Fruit fly (Drosophila melanogaster) whole organism, prepupa: ENCODE measurements around the gene Scgalpha.

Experiments used
- CG10669 ChIP-seq: fragments of 200-800 bp; sonication (Bioruptor generic); optimal IDR thresholded peaks from 3 replicates; lab custom pipeline; 2018; ENCODE audit warnings: missing biosample characterization, mild to moderate bottlenecking, missing genetic modification characterization, moderate library complexity
- CG11294 ChIP-seq: fragments of 200-800 bp; sonication (Bioruptor generic); IDR thresholded peaks from 2 replicates; pipeline ENCODE4 v1.3.6; 2022; ENCODE audit warnings: missing biosample characterization, missing genetic modification characterization
- CG11762 ChIP-seq: fragments of 200-800 bp; sonication (Bioruptor generic); optimal IDR thresholded peaks from 3 replicates; lab custom pipeline; 2016; ENCODE audit warnings: missing biosample characterization, missing genetic modification characterization; ENCODE audit not compliant: insufficient read depth
- CG1621 ChIP-seq: fragments of 200-800 bp; sonication (Bioruptor generic); optimal IDR thresholded peaks from 3 replicates; lab custom pipeline; 2018; ENCODE audit warnings: missing biosample characterization, mild to moderate bottlenecking, missing genetic modification characterization
- CG16779 ChIP-seq: fragments of 200-800 bp; sonication (Bioruptor generic); optimal IDR thresholded peaks from 3 replicates; lab custom pipeline; 2017; ENCODE audit warnings: missing biosample characterization, mild to moderate bottlenecking, missing genetic modification characterization
- CG3032 ChIP-seq: fragments of 200-800 bp; optimal IDR thresholded peaks from 2 replicates; lab custom pipeline; 2019; ENCODE audit warnings: missing biosample characterization, mild to moderate bottlenecking, missing genetic modification characterization, moderate library complexity
- CG32006 ChIP-seq: fragments of 200-800 bp; sonication (Bioruptor generic); optimal IDR thresholded peaks from 3 replicates; lab custom pipeline; 2017; ENCODE audit warnings: missing biosample characterization, mild to moderate bottlenecking, missing genetic modification characterization
- CG34406 ChIP-seq: fragments of 200-800 bp; sonication (Bioruptor generic); optimal IDR thresholded peaks from 3 replicates; lab custom pipeline; 2016; ENCODE audit warnings: missing biosample characterization, missing genetic modification characterization
- CG6163 ChIP-seq: fragments of 200-800 bp; sonication (Bioruptor generic); IDR thresholded peaks from 3 replicates; pipeline ENCODE4 v1.3.6; 2022; ENCODE audit warnings: missing biosample characterization, missing genetic modification characterization
- CG6792 ChIP-seq: fragments of 200-800 bp; sonication (Bioruptor generic); optimal IDR thresholded peaks from 3 replicates; lab custom pipeline; 2016; ENCODE audit warnings: missing biosample characterization, missing genetic modification characterization
- CG6808 ChIP-seq: fragments of 200-800 bp; sonication (Bioruptor generic); optimal IDR thresholded peaks from 3 replicates; lab custom pipeline; 2017; ENCODE audit warnings: missing biosample characterization, missing genetic modification characterization, mild to moderate bottlenecking, moderate library complexity, missing genetic modification reagents
- CG6854 ChIP-seq: fragments of 200-800 bp; sonication (Bioruptor generic); optimal IDR thresholded peaks from 2 replicates; lab custom pipeline; 2017; ENCODE audit warnings: missing biosample characterization, mild to moderate bottlenecking, missing genetic modification characterization
- CG7368 ChIP-seq: fragments of 200-800 bp; sonication (Bioruptor generic); optimal IDR thresholded peaks from 3 replicates; lab custom pipeline; 2016; ENCODE audit warnings: missing biosample characterization, missing genetic modification characterization
- CG8119 ChIP-seq: fragments of 200-800 bp; sonication (Bioruptor generic); IDR thresholded peaks from 3 replicates; pipeline ENCODE4 v1.3.6; 2022; ENCODE audit warnings: missing biosample characterization, missing genetic modification characterization
- CG9139 ChIP-seq: fragments of 200-800 bp; sonication (Bioruptor generic); optimal IDR thresholded peaks from 3 replicates; lab custom pipeline; 2017; ENCODE audit warnings: missing biosample characterization, mild to moderate bottlenecking, missing genetic modification characterization
- Eip75B ChIP-seq: fragments of 200-800 bp; sonication (Bioruptor generic); optimal IDR thresholded peaks from 3 replicates; lab custom pipeline; 2016; ENCODE audit warnings: missing biosample characterization, missing genetic modification characterization
- Eip78C ChIP-seq: fragments of 200-800 bp; sonication (Bioruptor generic); peaks from one replicate; lab custom pipeline; 2016; ENCODE audit warnings: missing biosample characterization, missing genetic modification characterization
- Eip93F ChIP-seq: fragments of 200-800 bp; sonication (Bioruptor generic); optimal IDR thresholded peaks from 2 replicates; lab custom pipeline; 2016; ENCODE audit warnings: missing biosample characterization, mild to moderate bottlenecking, missing genetic modification characterization
- Ets21C ChIP-seq: fragments of 200-800 bp; sonication (Bioruptor generic); optimal IDR thresholded peaks from 3 replicates; lab custom pipeline; 2016; ENCODE audit warnings: missing biosample characterization, missing genetic modification characterization
- Ets96B ChIP-seq: fragments of 200-800 bp; optimal IDR thresholded peaks from 2 replicates; lab custom pipeline; 2019; ENCODE audit warnings: missing biosample characterization, mild to moderate bottlenecking, missing genetic modification characterization, moderate library complexity
- Hr38 ChIP-seq: sonication (Bioruptor generic); optimal IDR thresholded peaks from 2 replicates; lab custom pipeline; 2016; ENCODE audit warnings: missing biosample characterization, missing genetic modification characterization
- Lpt ChIP-seq: fragments of 200-800 bp; sonication (Bioruptor generic); optimal IDR thresholded peaks from 3 replicates; lab custom pipeline; 2016; ENCODE audit warnings: missing biosample characterization, missing genetic modification characterization
- Met ChIP-seq: fragments of 200-800 bp; sonication (Bioruptor generic); optimal IDR thresholded peaks from 3 replicates; lab custom pipeline; 2016; ENCODE audit warnings: missing biosample characterization, missing genetic modification characterization
- OdsH ChIP-seq: fragments of 200-800 bp; sonication (Bioruptor generic); optimal IDR thresholded peaks from 3 replicates; lab custom pipeline; 2016; ENCODE audit warnings: missing biosample characterization, missing genetic modification characterization
- acj6 ChIP-seq: fragments of 200-800 bp; sonication (Bioruptor generic); optimal IDR thresholded peaks from 3 replicates; lab custom pipeline; 2016; ENCODE audit warnings: missing biosample characterization, missing genetic modification characterization
- dac ChIP-seq: fragments of 200-800 bp; sonication (Bioruptor generic); optimal IDR thresholded peaks from 2 replicates; lab custom pipeline; 2017; ENCODE audit warnings: missing biosample characterization, mild to moderate bottlenecking, missing genetic modification characterization
- dsx ChIP-seq: fragments of 200-800 bp; optimal IDR thresholded peaks from 3 replicates; lab custom pipeline; 2019; ENCODE audit warnings: missing biosample characterization, mild to moderate bottlenecking, missing genetic modification characterization, moderate library complexity; ENCODE audit not compliant: poor library complexity, severe bottlenecking
- esn ChIP-seq: fragments of 200-800 bp; sonication (Bioruptor generic); optimal IDR thresholded peaks from 2 replicates; lab custom pipeline; 2016; ENCODE audit warnings: missing biosample characterization, mild to moderate bottlenecking, missing genetic modification characterization, moderate library complexity
- fd59A ChIP-seq: fragments of 200-800 bp; sonication (Bioruptor generic); optimal IDR thresholded peaks from 2 replicates; lab custom pipeline; 2017; ENCODE audit warnings: missing biosample characterization, mild to moderate bottlenecking, missing genetic modification characterization, missing genetic modification reagents
- fd85E ChIP-seq: fragments of 200-800 bp; sonication (Bioruptor generic); optimal IDR thresholded peaks from 3 replicates; lab custom pipeline; 2016; ENCODE audit warnings: missing biosample characterization, missing genetic modification characterization
- lz ChIP-seq: fragments of 200-800 bp; sonication (Bioruptor generic); optimal IDR thresholded peaks from 3 replicates; lab custom pipeline; 2016; ENCODE audit warnings: missing biosample characterization, missing genetic modification characterization
- pdm3 ChIP-seq: fragments of 200-800 bp; sonication (Bioruptor generic); optimal IDR thresholded peaks from 3 replicates; lab custom pipeline; 2016; ENCODE audit warnings: missing biosample characterization, missing genetic modification characterization
- spab ChIP-seq: fragments of 200-800 bp; sonication (Bioruptor generic); optimal IDR thresholded peaks from 2 replicates; lab custom pipeline; 2017; ENCODE audit warnings: missing biosample characterization, mild to moderate bottlenecking, missing genetic modification characterization, missing genetic modification reagents
- ss ChIP-seq, 2 experiments: fragments of 200-800 bp; sonication (Bioruptor generic); optimal IDR thresholded peaks; 2 replicates in 1 of 2; 3 replicates in 1 of 2; lab custom pipeline; 2017 to 2018; ENCODE audit warnings: mild to moderate bottlenecking in 2 of 2, missing biosample characterization in 2 of 2, missing genetic modification characterization in 2 of 2, moderate library complexity in 1 of 2
- svp ChIP-seq: fragments of 200-800 bp; sonication (Bioruptor generic); peaks from one replicate; lab custom pipeline; 2016; ENCODE audit warnings: missing biosample characterization, missing genetic modification characterization
- topi ChIP-seq: fragments of 200-800 bp; sonication (Bioruptor generic); optimal IDR thresholded peaks from 3 replicates; lab custom pipeline; 2016; ENCODE audit warnings: missing biosample characterization, missing genetic modification characterization

Scgalpha gene

DNA sequence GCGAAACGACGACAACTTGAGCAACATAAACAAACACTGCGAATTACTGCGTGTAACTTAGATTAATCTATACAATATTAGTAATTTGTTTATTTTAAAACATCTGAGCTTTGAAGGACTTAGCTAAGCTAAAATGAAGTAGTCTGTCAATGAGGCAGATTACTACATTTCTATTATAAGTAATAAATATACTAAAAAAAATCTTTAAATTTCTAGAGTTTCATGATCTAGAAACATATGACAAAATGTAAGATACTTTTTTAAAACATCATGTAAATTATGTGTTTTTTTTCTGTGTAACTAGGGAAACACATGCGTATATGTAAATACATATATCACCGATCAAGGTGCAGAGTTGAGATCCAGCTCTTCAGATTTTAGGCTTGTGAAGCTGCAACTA is 37.1 kb upstream of the Scgalpha start (continued):
- TF ChIP-seq CG32006 (GFP tag; lab: Kevin White, UChicago): peak; percentile 83
- TF ChIP-seq CG7368 (GFP tag; lab: Kevin White, UChicago): peak; percentile 53
- TF ChIP-seq CG11294 (GFP tag; lab: Robert Waterston, UW): peak; percentile 62
- TF ChIP-seq svp (GFP tag; lab: Kevin White, UChicago): peak; percentile 70
- no peak for TF ChIP-seq Eip93F (GFP tag; lab: Kevin White, UChicago)
- TF ChIP-seq CG11762 (GFP tag; lab: Kevin White, UChicago): peak; percentile 76
- peak; percentile 80 for TF ChIP-seq CG34406 (GFP tag; lab: Kevin White, UChicago)
- TF ChIP-seq pdm3 (GFP tag; lab: Kevin White, UChicago): peak; percentile 54
- peak; percentile 77 for TF ChIP-seq CG10669 (GFP tag; lab: Kevin White, UChicago)
- TF ChIP-seq CG9139 (GFP tag; lab: Kevin White, UChicago): peak; percentile 81
- peak; percentile 66 for TF ChIP-seq CG6792
- peak; percentile 49 for TF ChIP-seq acj6 (GFP tag; lab: Kevin White, UChicago)
- TF ChIP-seq ss (GFP tag; optimal IDR thresholded peaks at IDR 0.05; lab: Kevin White, UChicago): peak; percentile 78 to 87
- TF ChIP-seq CG1621 (tag; lab: Kevin White, UChicago): no peak
- peak; percentile 82 for TF ChIP-seq dsx (GFP tag; lab: Kevin White, UChicago)
- peak; percentile 57 for TF ChIP-seq Ets96B
- TF ChIP-seq lz: peak; percentile 37
- TF ChIP-seq OdsH (GFP tag; lab: Kevin White, UChicago): peak; percentile 83
- no peak for TF ChIP-seq Eip75B
- peak; percentile 28 for TF ChIP-seq Met (GFP tag; lab: Kevin White, UChicago)
- TF ChIP-seq dac (GFP tag; lab: Kevin White, UChicago): peak; percentile 0
- TF ChIP-seq Ets21C (GFP tag; lab: Kevin White, UChicago): no peak
- peak; percentile 92 for TF ChIP-seq CG8119 (GFP tag; lab: Robert Waterston, UW)
- TF ChIP-seq fd85E (GFP tag; lab: Kevin White, UChicago): no peak
- peak; percentile 49 for TF ChIP-seq topi
- no peak for TF ChIP-seq Hr38

DNA sequence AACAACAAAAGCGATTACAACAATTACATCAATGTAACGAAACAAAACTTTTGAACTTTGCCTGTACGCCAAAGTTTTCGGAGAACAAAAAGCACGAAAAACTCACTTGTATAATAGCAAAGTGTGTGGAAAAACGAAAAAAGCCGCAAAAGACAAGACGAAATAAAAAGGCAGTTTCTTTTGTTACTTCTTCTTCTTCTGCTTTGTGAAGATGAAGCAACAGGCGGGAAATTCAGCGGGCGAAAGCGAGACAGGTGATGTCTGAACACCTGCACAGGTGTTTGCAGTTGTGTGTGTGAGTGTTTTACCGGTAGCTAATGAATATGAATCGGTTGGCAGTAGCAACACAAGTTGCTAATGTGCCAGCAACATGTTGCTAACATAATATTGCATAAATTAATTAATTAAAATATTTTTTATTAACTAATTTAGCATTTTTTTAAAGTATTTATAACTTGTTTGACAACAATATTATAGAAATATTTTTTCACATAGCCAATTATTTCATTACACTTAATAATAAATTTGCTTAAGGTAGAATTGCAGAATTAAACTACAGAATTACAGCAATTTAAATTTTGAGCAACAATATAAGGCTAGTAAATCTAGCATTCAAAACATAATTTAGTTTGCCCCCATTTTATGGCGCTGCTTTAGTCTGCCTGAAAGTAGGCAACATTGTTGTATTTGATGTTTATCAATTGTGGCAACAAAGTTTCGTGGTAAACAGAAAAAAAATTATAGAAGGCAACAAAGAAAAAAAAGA is 36.4 kb upstream of the Scgalpha start:
- TF ChIP-seq CG6163 (GFP tag; lab: Robert Waterston, UW) (peak; percentile 39; the same call in 2 of the 3 replicates), Lpt (GFP tag; lab: Kevin White, UChicago) (no peak), dsx (GFP tag; lab: Kevin White, UChicago) (peak; percentile 14)
- TF ChIP-seq, all 60 proteins: peak for 2

DNA sequence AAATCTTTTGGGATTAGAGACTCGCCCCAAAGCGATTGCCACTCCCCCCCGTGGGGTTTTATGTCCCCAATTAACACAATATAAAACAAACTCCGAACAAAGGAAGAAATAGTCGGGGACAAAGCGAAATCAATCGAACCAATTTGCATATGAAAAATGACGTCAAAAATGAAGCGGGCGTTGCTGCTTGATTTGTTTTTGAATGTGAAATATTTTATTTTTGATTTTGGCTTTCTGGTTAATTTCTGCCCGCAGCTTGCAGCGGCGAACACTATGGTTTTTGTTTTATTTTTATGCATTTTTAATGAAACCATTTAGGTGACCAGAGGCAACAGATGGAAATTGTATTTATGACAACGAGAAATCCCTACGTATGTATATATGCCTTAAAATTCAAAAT is 34.5 kb upstream of the Scgalpha start:
- TF ChIP-seq CG6808 (GFP tag; lab: Kevin White, UChicago): no peak
- no peak for TF ChIP-seq CG16779 (tag; lab: Kevin White, UChicago)
- TF ChIP-seq CG6163 (GFP tag; lab: Robert Waterston, UW): no peak
- no peak for TF ChIP-seq esn (GFP tag; lab: Kevin White, UChicago)
- no peak for TF ChIP-seq Eip78C (GFP tag; lab: Kevin White, UChicago)
- TF ChIP-seq fd59A: no peak
- no peak for TF ChIP-seq ss (GFP tag; optimal IDR thresholded peaks at IDR 0.05; lab: Kevin White, UChicago)
- TF ChIP-seq CG6854 (GFP tag; lab: Kevin White, UChicago): no peak
- TF ChIP-seq CG34406 (GFP tag; lab: Kevin White, UChicago): no peak
- no peak for TF ChIP-seq Hr38
- no peak for TF ChIP-seq spab (GFP tag; lab: Kevin White, UChicago)
- no peak for TF ChIP-seq CG3032 (tag; lab: Kevin White, UChicago)
- TF ChIP-seq CG6792: no peak
